Fruit fly (Drosophila melanogaster) whole organism, prepupa: ENCODE data around the gene Vta1.

Experiments
- CG10631 ChIP-seq: fragments of 200-800 bp; sonication (Bioruptor generic); optimal IDR thresholded peaks from 2 replicates; lab custom pipeline; 2016; ENCODE audit warnings: missing biosample characterization, missing genetic modification characterization
- CG10669 ChIP-seq: fragments of 200-800 bp; sonication (Bioruptor generic); optimal IDR thresholded peaks from 3 replicates; lab custom pipeline; 2018; ENCODE audit warnings: missing biosample characterization, mild to moderate bottlenecking, missing genetic modification characterization, moderate library complexity
- CG11294 ChIP-seq: fragments of 200-800 bp; sonication (Bioruptor generic); IDR thresholded peaks from 2 replicates; pipeline ENCODE4 v1.3.6; 2022; ENCODE audit warnings: missing biosample characterization, missing genetic modification characterization
- CG11902 ChIP-seq: fragments of 200-800 bp; sonication (Bioruptor generic); optimal IDR thresholded peaks from 3 replicates; lab custom pipeline; 2016; ENCODE audit warnings: missing biosample characterization, missing genetic modification characterization
- CG15336 ChIP-seq: fragments of 200-800 bp; sonication (Bioruptor generic); IDR thresholded peaks from 2 replicates; pipeline ENCODE4 v1.3.6; 2022; ENCODE audit warnings: missing biosample characterization, missing genetic modification characterization
- CG1621 ChIP-seq: fragments of 200-800 bp; sonication (Bioruptor generic); optimal IDR thresholded peaks from 3 replicates; lab custom pipeline; 2018; ENCODE audit warnings: missing biosample characterization, mild to moderate bottlenecking, missing genetic modification characterization
- CG16779 ChIP-seq: fragments of 200-800 bp; sonication (Bioruptor generic); optimal IDR thresholded peaks from 3 replicates; lab custom pipeline; 2017; ENCODE audit warnings: missing biosample characterization, mild to moderate bottlenecking, missing genetic modification characterization
- CG3032 ChIP-seq: fragments of 200-800 bp; optimal IDR thresholded peaks from 2 replicates; lab custom pipeline; 2019; ENCODE audit warnings: missing biosample characterization, mild to moderate bottlenecking, missing genetic modification characterization, moderate library complexity
- CG31627 ChIP-seq: fragments of 200-800 bp; sonication (Bioruptor generic); optimal IDR thresholded peaks from 3 replicates; lab custom pipeline; 2016; ENCODE audit warnings: missing biosample characterization, missing genetic modification characterization
- CG32006 ChIP-seq: fragments of 200-800 bp; sonication (Bioruptor generic); optimal IDR thresholded peaks from 3 replicates; lab custom pipeline; 2017; ENCODE audit warnings: missing biosample characterization, mild to moderate bottlenecking, missing genetic modification characterization
- CG34406 ChIP-seq: fragments of 200-800 bp; sonication (Bioruptor generic); optimal IDR thresholded peaks from 3 replicates; lab custom pipeline; 2016; ENCODE audit warnings: missing biosample characterization, missing genetic modification characterization
- CG3919 ChIP-seq: fragments of 200-800 bp; sonication (Bioruptor generic); optimal IDR thresholded peaks from 3 replicates; lab custom pipeline; 2016; ENCODE audit warnings: missing biosample characterization, missing genetic modification characterization
- CG4318 ChIP-seq: fragments of 200-800 bp; sonication (Bioruptor generic); optimal IDR thresholded peaks from 3 replicates; lab custom pipeline; 2017; ENCODE audit warnings: missing biosample characterization, mild to moderate bottlenecking, missing genetic modification characterization
- CG6163 ChIP-seq: fragments of 200-800 bp; sonication (Bioruptor generic); IDR thresholded peaks from 3 replicates; pipeline ENCODE4 v1.3.6; 2022; ENCODE audit warnings: missing biosample characterization, missing genetic modification characterization
- CG6792 ChIP-seq: fragments of 200-800 bp; sonication (Bioruptor generic); optimal IDR thresholded peaks from 3 replicates; lab custom pipeline; 2016; ENCODE audit warnings: missing biosample characterization, missing genetic modification characterization
- CG6808 ChIP-seq: fragments of 200-800 bp; sonication (Bioruptor generic); optimal IDR thresholded peaks from 3 replicates; lab custom pipeline; 2017; ENCODE audit warnings: missing biosample characterization, missing genetic modification characterization, mild to moderate bottlenecking, moderate library complexity, missing genetic modification reagents
- CG8119 ChIP-seq: fragments of 200-800 bp; sonication (Bioruptor generic); IDR thresholded peaks from 3 replicates; pipeline ENCODE4 v1.3.6; 2022; ENCODE audit warnings: missing biosample characterization, missing genetic modification characterization
- CG8319 ChIP-seq: fragments of 200-800 bp; sonication (Bioruptor generic); optimal IDR thresholded peaks from 3 replicates; lab custom pipeline; 2016; ENCODE audit warnings: missing biosample characterization, missing genetic modification characterization
- CG8632 ChIP-seq: fragments of 200-800 bp; sonication (Bioruptor generic); optimal IDR thresholded peaks from 3 replicates; lab custom pipeline; 2016; ENCODE audit warnings: missing biosample characterization, missing genetic modification characterization
- CG9139 ChIP-seq: fragments of 200-800 bp; sonication (Bioruptor generic); optimal IDR thresholded peaks from 3 replicates; lab custom pipeline; 2017; ENCODE audit warnings: missing biosample characterization, mild to moderate bottlenecking, missing genetic modification characterization
- Eip75B ChIP-seq: fragments of 200-800 bp; sonication (Bioruptor generic); optimal IDR thresholded peaks from 3 replicates; lab custom pipeline; 2016; ENCODE audit warnings: missing biosample characterization, missing genetic modification characterization
- Eip78C ChIP-seq: fragments of 200-800 bp; sonication (Bioruptor generic); peaks from one replicate; lab custom pipeline; 2016; ENCODE audit warnings: missing biosample characterization, missing genetic modification characterization
- Eip93F ChIP-seq: fragments of 200-800 bp; sonication (Bioruptor generic); optimal IDR thresholded peaks from 2 replicates; lab custom pipeline; 2016; ENCODE audit warnings: missing biosample characterization, mild to moderate bottlenecking, missing genetic modification characterization
- Ets21C ChIP-seq: fragments of 200-800 bp; sonication (Bioruptor generic); optimal IDR thresholded peaks from 3 replicates; lab custom pipeline; 2016; ENCODE audit warnings: missing biosample characterization, missing genetic modification characterization
- Ets96B ChIP-seq: fragments of 200-800 bp; optimal IDR thresholded peaks from 2 replicates; lab custom pipeline; 2019; ENCODE audit warnings: missing biosample characterization, mild to moderate bottlenecking, missing genetic modification characterization, moderate library complexity
- Gug ChIP-seq: fragments of 200-800 bp; sonication (Bioruptor generic); IDR thresholded peaks from 2 replicates; pipeline ENCODE4 v1.3.6; 2022; ENCODE audit warnings: missing biosample characterization, missing genetic modification characterization
- Hr39 ChIP-seq: fragments of 200-800 bp; sonication (Bioruptor generic); optimal IDR thresholded peaks from 2 replicates; lab custom pipeline; 2016; ENCODE audit warnings: missing biosample characterization, missing genetic modification characterization
- Lpt ChIP-seq: fragments of 200-800 bp; sonication (Bioruptor generic); optimal IDR thresholded peaks from 3 replicates; lab custom pipeline; 2016; ENCODE audit warnings: missing biosample characterization, missing genetic modification characterization
- Met ChIP-seq: fragments of 200-800 bp; sonication (Bioruptor generic); optimal IDR thresholded peaks from 3 replicates; lab custom pipeline; 2016; ENCODE audit warnings: missing biosample characterization, missing genetic modification characterization
- Smox ChIP-seq: fragments of 200-800 bp; sonication (Bioruptor generic); optimal IDR thresholded peaks from 3 replicates; lab custom pipeline; 2016; ENCODE audit warnings: missing biosample characterization, missing genetic modification characterization
- Sox14 ChIP-seq: fragments of 200-800 bp; sonication (Bioruptor generic); optimal IDR thresholded peaks from 3 replicates; lab custom pipeline; 2016; ENCODE audit warnings: missing biosample characterization, missing genetic modification characterization
- Sox15 ChIP-seq: fragments of 200-800 bp; sonication (Bioruptor generic); optimal IDR thresholded peaks from 3 replicates; lab custom pipeline; 2016; ENCODE audit warnings: missing biosample characterization, missing genetic modification characterization
- achi ChIP-seq: fragments of 200-800 bp; sonication (Bioruptor generic); optimal IDR thresholded peaks from 3 replicates; lab custom pipeline; 2016; ENCODE audit warnings: missing biosample characterization, missing genetic modification characterization
- acj6 ChIP-seq: fragments of 200-800 bp; sonication (Bioruptor generic); optimal IDR thresholded peaks from 3 replicates; lab custom pipeline; 2016; ENCODE audit warnings: missing biosample characterization, missing genetic modification characterization
- cyc ChIP-seq: fragments of 200-800 bp; sonication (Bioruptor generic); optimal IDR thresholded peaks from 3 replicates; lab custom pipeline; 2016; ENCODE audit warnings: missing biosample characterization, missing genetic modification characterization
- dac ChIP-seq: fragments of 200-800 bp; sonication (Bioruptor generic); optimal IDR thresholded peaks from 2 replicates; lab custom pipeline; 2017; ENCODE audit warnings: missing biosample characterization, mild to moderate bottlenecking, missing genetic modification characterization
- dsx ChIP-seq: fragments of 200-800 bp; optimal IDR thresholded peaks from 3 replicates; lab custom pipeline; 2019; ENCODE audit warnings: missing biosample characterization, mild to moderate bottlenecking, missing genetic modification characterization, moderate library complexity; ENCODE audit not compliant: poor library complexity, severe bottlenecking
- eg ChIP-seq: fragments of 200-800 bp; sonication (Bioruptor generic); IDR thresholded peaks from 3 replicates; pipeline ENCODE4 v1.3.6; 2022; ENCODE audit warnings: missing biosample characterization, missing genetic modification characterization
- esn ChIP-seq: fragments of 200-800 bp; sonication (Bioruptor generic); optimal IDR thresholded peaks from 2 replicates; lab custom pipeline; 2016; ENCODE audit warnings: missing biosample characterization, mild to moderate bottlenecking, missing genetic modification characterization, moderate library complexity
- fd59A ChIP-seq: fragments of 200-800 bp; sonication (Bioruptor generic); optimal IDR thresholded peaks from 2 replicates; lab custom pipeline; 2017; ENCODE audit warnings: missing biosample characterization, mild to moderate bottlenecking, missing genetic modification characterization, missing genetic modification reagents
- fd85E ChIP-seq: fragments of 200-800 bp; sonication (Bioruptor generic); optimal IDR thresholded peaks from 3 replicates; lab custom pipeline; 2016; ENCODE audit warnings: missing biosample characterization, missing genetic modification characterization
- fkh ChIP-seq: fragments of 200-800 bp; sonication (Bioruptor generic); optimal IDR thresholded peaks from 3 replicates; lab custom pipeline; 2017; ENCODE audit warnings: missing biosample characterization, mild to moderate bottlenecking, missing genetic modification characterization, moderate library complexity
- lz ChIP-seq: fragments of 200-800 bp; sonication (Bioruptor generic); optimal IDR thresholded peaks from 3 replicates; lab custom pipeline; 2016; ENCODE audit warnings: missing biosample characterization, missing genetic modification characterization
- net ChIP-seq: fragments of 200-800 bp; sonication (Bioruptor generic); optimal IDR thresholded peaks from 3 replicates; lab custom pipeline; 2016; ENCODE audit warnings: missing biosample characterization, missing genetic modification characterization
- pdm3 ChIP-seq: fragments of 200-800 bp; sonication (Bioruptor generic); optimal IDR thresholded peaks from 3 replicates; lab custom pipeline; 2016; ENCODE audit warnings: missing biosample characterization, missing genetic modification characterization
- spab ChIP-seq: fragments of 200-800 bp; sonication (Bioruptor generic); optimal IDR thresholded peaks from 2 replicates; lab custom pipeline; 2017; ENCODE audit warnings: missing biosample characterization, mild to moderate bottlenecking, missing genetic modification characterization, missing genetic modification reagents
- ss ChIP-seq, 2 experiments: fragments of 200-800 bp; sonication (Bioruptor generic); optimal IDR thresholded peaks; 2 replicates in 1 of 2; 3 replicates in 1 of 2; lab custom pipeline; 2017 to 2018; ENCODE audit warnings: mild to moderate bottlenecking in 2 of 2, missing biosample characterization in 2 of 2, missing genetic modification characterization in 2 of 2, moderate library complexity in 1 of 2
- svp ChIP-seq: fragments of 200-800 bp; sonication (Bioruptor generic); peaks from one replicate; lab custom pipeline; 2016; ENCODE audit warnings: missing biosample characterization, missing genetic modification characterization
- vri ChIP-seq: fragments of 200-800 bp; sonication (Bioruptor generic); optimal IDR thresholded peaks from 3 replicates; lab custom pipeline; 2016; ENCODE audit warnings: missing biosample characterization, mild to moderate bottlenecking, missing genetic modification characterization

Vta1 gene

dm6 chr3L:1683091-1683490 is 30.4 kb upstream of the Vta1 start (continued):
- TF ChIP-seq Sox15, result peak; percentile 27
- TF ChIP-seq CG16779, result no peak
- peak; percentile 40 for TF ChIP-seq vri
- peak; percentile 44 to 66 for TF ChIP-seq ss (GFP tag; optimal IDR thresholded peaks at IDR 0.05; lab: Kevin White, UChicago)
- TF ChIP-seq CG15336, result no peak
- TF ChIP-seq CG8119 (GFP tag; lab: Robert Waterston, UW), result peak; percentile 53; the same call in 1 of the 3 replicates
- TF ChIP-seq Ets96B (tag; lab: Kevin White, UChicago), result peak; percentile 73
- peak; percentile 58 for TF ChIP-seq CG3919 (GFP tag; lab: Kevin White, UChicago)
- peak; percentile 63 for TF ChIP-seq Smox (GFP tag; lab: Kevin White, UChicago)
- TF ChIP-seq CG11902, result peak; percentile 38
- TF ChIP-seq Lpt (GFP tag; lab: Kevin White, UChicago), result no peak
- no peak for TF ChIP-seq fkh (GFP tag; lab: Kevin White, UChicago)
- peak; percentile 36 for TF ChIP-seq CG32006
- peak; percentile 66 for TF ChIP-seq CG31627 (GFP tag; lab: Kevin White, UChicago)
- peak; percentile 36 for TF ChIP-seq CG8632 (GFP tag; lab: Kevin White, UChicago)
- peak; percentile 62 for TF ChIP-seq cyc (GFP tag; lab: Kevin White, UChicago)
- peak; percentile 66 for TF ChIP-seq CG6792
- peak; percentile 39 for TF ChIP-seq Ets21C (GFP tag; lab: Kevin White, UChicago)

- peak; percentile 62 for TF ChIP-seq svp (GFP tag; lab: Kevin White, UChicago)
- peak; percentile 17 for TF ChIP-seq achi (GFP tag; lab: Kevin White, UChicago)
- no peak for TF ChIP-seq CG8319 (GFP tag; lab: Kevin White, UChicago)
- TF ChIP-seq eg (GFP tag; lab: Robert Waterston, UW), result no peak
- TF ChIP-seq cyc (GFP tag; lab: Kevin White, UChicago), result no peak
- TF ChIP-seq CG3032 (tag; lab: Kevin White, UChicago), result peak; percentile 38
- peak; percentile 24 for TF ChIP-seq pdm3 (GFP tag; lab: Kevin White, UChicago)
- no peak for TF ChIP-seq esn (GFP tag; lab: Kevin White, UChicago)
- TF ChIP-seq CG8632 (GFP tag; lab: Kevin White, UChicago), result no peak
- no peak for TF ChIP-seq CG4318
- no peak for TF ChIP-seq fkh (GFP tag; lab: Kevin White, UChicago)
- no peak for TF ChIP-seq CG11294 (GFP tag; lab: Robert Waterston, UW)
- TF ChIP-seq Ets96B (tag; lab: Kevin White, UChicago), result peak; percentile 47
- TF ChIP-seq vri, result no peak
- TF ChIP-seq CG6792, result no peak
- peak; percentile 57 for TF ChIP-seq CG6808 (GFP tag; lab: Kevin White, UChicago)
- TF ChIP-seq Hr39 (GFP tag; lab: Kevin White, UChicago), result no peak
- TF ChIP-seq CG34406 (GFP tag; lab: Kevin White, UChicago), result no peak
- TF ChIP-seq acj6 (GFP tag; lab: Kevin White, UChicago), result peak; percentile 3
- 0 out of 3 replicates have a peak, but pooled peaks have one; percentile 43 for TF ChIP-seq CG6163
- TF ChIP-seq lz, result no peak
- TF ChIP-seq Met, result peak; percentile 26
- peak; percentile 26 for TF ChIP-seq CG3919 (GFP tag; lab: Kevin White, UChicago)
- no peak for TF ChIP-seq CG31627 (GFP tag; lab: Kevin White, UChicago)
- peak; percentile 78 for TF ChIP-seq Eip78C (GFP tag; lab: Kevin White, UChicago)
- peak; percentile 44 for TF ChIP-seq dsx (GFP tag; lab: Kevin White, UChicago)
- TF ChIP-seq net, result no peak
- TF ChIP-seq Eip75B, result no peak
- peak; percentile 6 for TF ChIP-seq CG10631 (GFP tag; lab: Kevin White, UChicago)
- no peak for TF ChIP-seq fd85E (GFP tag; lab: Kevin White, UChicago)
- TF ChIP-seq CG11902, result peak; percentile 2
- TF ChIP-seq Eip93F, result no peak
- TF ChIP-seq fd59A (GFP tag; lab: Kevin White, UChicago), result no peak
- peak; percentile 15 for TF ChIP-seq spab (GFP tag; lab: Kevin White, UChicago)
- peak; percentile 12 for TF ChIP-seq CG1621
- no peak for TF ChIP-seq Gug
- TF ChIP-seq dac, result no peak
- TF ChIP-seq CG16779, result no peak
- peak; percentile 28 for TF ChIP-seq CG10669 (GFP tag; lab: Kevin White, UChicago)
- TF ChIP-seq Sox14 (GFP tag; lab: Kevin White, UChicago), result peak; percentile 8
- peak; percentile 23 to 56 for TF ChIP-seq ss (GFP tag; optimal IDR thresholded peaks at IDR 0.05; lab: Kevin White, UChicago)
- TF ChIP-seq CG8119 (GFP tag; lab: Robert Waterston, UW), result 0 out of 3 replicates have a peak, but pooled peaks have one; percentile 21
- no peak for TF ChIP-seq CG9139 (GFP tag; lab: Kevin White, UChicago)
Observed at dm6 chr3L:1679394-1679793, 26.7 kb upstream of the Vta1 start.
